Worm (Caenorhabditis elegans) whole organism, L2 larva: ENCODE data around the gene ger-1.

Experiments used
- ZK546.5 ChIP-seq: sonication (generic microtip); optimal IDR thresholded peaks from 2 replicates; lab custom pipeline; 2017; ENCODE audit warnings: missing biosample characterization, missing genetic modification characterization
- nhr-12 ChIP-seq: fragments of 150-350 bp; optimal IDR thresholded peaks from 2 replicates; lab custom pipeline; 2014; ENCODE audit warnings: missing biosample characterization, missing genetic modification characterization

DNA sequence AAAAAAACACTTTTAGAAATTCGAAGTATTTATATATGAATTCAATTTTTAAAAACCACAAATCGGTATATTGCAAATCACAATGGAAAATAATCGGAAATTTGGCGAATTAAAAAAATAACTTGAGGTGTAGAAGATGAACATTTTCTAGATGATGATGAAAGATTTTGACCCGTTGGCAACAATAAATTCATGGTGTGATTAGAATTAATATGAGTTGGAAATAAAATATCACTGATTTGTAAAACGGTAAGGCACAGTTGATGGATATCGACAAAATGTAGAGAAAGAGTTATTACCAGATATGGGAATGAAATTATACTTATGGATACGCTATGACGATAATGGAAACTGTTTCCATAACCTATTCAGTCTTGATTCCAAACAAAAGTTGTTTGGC, 45.0 kb upstream of the ger-1 start:
- TF ChIP-seq nhr-12, result no peak
- no peak for TF ChIP-seq ZK546.5 (tag; lab: Kevin White, UChicago)
